Fruit fly (Drosophila melanogaster) whole organism, embryonic: Measurements from ENCODE around the gene Prosbeta4R1.

Experiments
- Antp ChIP-seq: fragments of 200-800 bp; sonication (Bioruptor generic); optimal IDR thresholded peaks from 3 replicates; lab custom pipeline; 2016; ENCODE audit warnings: missing biosample characterization, missing genetic modification characterization
- CG10321 ChIP-seq: fragments of 200-800 bp; sonication (Bioruptor generic); IDR thresholded peaks from 2 replicates; pipeline ENCODE4 v1.3.6; 2022; ENCODE audit warnings: missing biosample characterization, missing genetic modification characterization
- CG10366 ChIP-seq: fragments of 200-800 bp; sonication (Bioruptor generic); IDR thresholded peaks from 2 replicates; pipeline ENCODE4 v1.3.6; 2022; ENCODE audit warnings: missing biosample characterization, missing genetic modification characterization
- CG11504 ChIP-seq: fragments of 200-800 bp; sonication (Bioruptor generic); optimal IDR thresholded peaks from 3 replicates; lab custom pipeline; 2019; ENCODE audit warnings: missing biosample characterization, mild to moderate bottlenecking, missing genetic modification characterization, moderate library complexity
- CG11723 ChIP-seq: fragments of 200-800 bp; sonication (Bioruptor generic); optimal IDR thresholded peaks from 2 replicates; lab custom pipeline; 2017; ENCODE audit warnings: missing biosample characterization, mild to moderate bottlenecking, missing genetic modification characterization
- CG13123 ChIP-seq: fragments of 200-800 bp; sonication (Bioruptor generic); optimal IDR thresholded peaks from 2 replicates; lab custom pipeline; 2016; ENCODE audit warnings: missing biosample characterization, missing genetic modification characterization
- CG14441 ChIP-seq: fragments of 200-800 bp; sonication (Bioruptor generic); IDR thresholded peaks from 2 replicates; pipeline ENCODE4 v1.3.6; 2022; ENCODE audit warnings: missing biosample characterization, missing genetic modification characterization
- CG15479 ChIP-seq: fragments of 200-800 bp; sonication (Bioruptor generic); optimal IDR thresholded peaks from 3 replicates; lab custom pipeline; 2019; ENCODE audit warnings: missing biosample characterization, mild to moderate bottlenecking, missing genetic modification characterization, moderate library complexity
- CG17385 ChIP-seq: fragments of 200-800 bp; sonication (Bioruptor generic); optimal IDR thresholded peaks from 3 replicates; lab custom pipeline; 2018; ENCODE audit warnings: missing biosample characterization, mild to moderate bottlenecking, missing genetic modification characterization
- CG31224 ChIP-seq: fragments of 200-800 bp; sonication (Bioruptor generic); IDR thresholded peaks from 2 replicates; pipeline ENCODE4 v1.3.6; 2022; ENCODE audit warnings: missing biosample characterization, missing genetic modification characterization
- CG34224 ChIP-seq: fragments of 200-800 bp; sonication (Bioruptor generic); IDR thresholded peaks from 3 replicates; pipeline ENCODE4 v1.3.6; 2022; ENCODE audit warnings: missing biosample characterization, missing genetic modification characterization; ENCODE audit not compliant: partially characterized antibody
- CG3995 ChIP-seq: fragments of 200-800 bp; sonication (Bioruptor generic); optimal IDR thresholded peaks from 3 replicates; lab custom pipeline; 2016; ENCODE audit warnings: missing biosample characterization, missing genetic modification characterization
- CG4820 ChIP-seq: fragments of 200-800 bp; sonication (Bioruptor generic); optimal IDR thresholded peaks from 3 replicates; lab custom pipeline; 2016; ENCODE audit warnings: missing biosample characterization, missing genetic modification characterization
- CG6175 ChIP-seq: fragments of 200-800 bp; sonication (Bioruptor generic); IDR thresholded peaks from 3 replicates; pipeline ENCODE4 v1.3.6; 2022; ENCODE audit warnings: missing biosample characterization, missing genetic modification characterization
- CG6272 ChIP-seq: fragments of 200-800 bp; sonication (Bioruptor generic); IDR thresholded peaks from 2 replicates; pipeline ENCODE4 v1.3.6; 2022; ENCODE audit warnings: missing biosample characterization, missing genetic modification characterization
- CG6854 ChIP-seq: fragments of 200-800 bp; sonication (Bioruptor generic); optimal IDR thresholded peaks from 3 replicates; lab custom pipeline; 2017; ENCODE audit warnings: missing biosample characterization, mild to moderate bottlenecking, missing genetic modification characterization
- CG7372 ChIP-seq: fragments of 200-800 bp; sonication (Bioruptor generic); IDR thresholded peaks from 2 replicates; pipeline ENCODE4 v1.3.6; 2022; ENCODE audit warnings: missing biosample characterization, missing genetic modification characterization
- CoRest ChIP-seq: fragments of 200-800 bp; sonication (Bioruptor generic); optimal IDR thresholded peaks from 3 replicates; lab custom pipeline; 2018; ENCODE audit warnings: missing biosample characterization, mild to moderate bottlenecking, missing genetic modification characterization, moderate library complexity
- CrebB ChIP-seq: fragments of 200-800 bp; sonication (Bioruptor generic); optimal IDR thresholded peaks from 3 replicates; lab custom pipeline; 2018; ENCODE audit warnings: missing biosample characterization, mild to moderate bottlenecking, missing genetic modification characterization
- D19B ChIP-seq: fragments of 200-800 bp; sonication (Bioruptor generic); optimal IDR thresholded peaks from 2 replicates; lab custom pipeline; 2017; ENCODE audit warnings: missing biosample characterization, mild to moderate bottlenecking, missing genetic modification characterization
- Dek ChIP-seq: fragments of 200-800 bp; sonication (Bioruptor generic); optimal IDR thresholded peaks from 3 replicates; lab custom pipeline; 2019; ENCODE audit warnings: missing biosample characterization, mild to moderate bottlenecking, missing genetic modification characterization, moderate library complexity
- Dll ChIP-seq: fragments of 200-800 bp; sonication (Bioruptor generic); IDR thresholded peaks from 4 replicates; pipeline ENCODE4 v1.3.6; 2022; ENCODE audit warnings: missing biosample characterization, missing genetic modification characterization; ENCODE audit not compliant: partially characterized antibody
- Doc3 ChIP-seq: fragments of 200-800 bp; sonication (Bioruptor generic); IDR thresholded peaks from 3 replicates; pipeline ENCODE4 v1.3.6; 2022; ENCODE audit warnings: missing biosample characterization, missing genetic modification characterization; ENCODE audit not compliant: partially characterized antibody
- Elba2 ChIP-seq: fragments of 200-800 bp; sonication (Bioruptor generic); optimal IDR thresholded peaks from 3 replicates; lab custom pipeline; 2016; ENCODE audit warnings: missing biosample characterization, missing genetic modification characterization
- HLH54F ChIP-seq: fragments of 200-800 bp; sonication (Bioruptor generic); optimal IDR thresholded peaks from 3 replicates; lab custom pipeline; 2016; ENCODE audit warnings: missing biosample characterization, missing genetic modification characterization
- Hey ChIP-seq: fragments of 200-800 bp; sonication (Bioruptor generic); optimal IDR thresholded peaks from 3 replicates; lab custom pipeline; 2018; ENCODE audit warnings: missing biosample characterization, mild to moderate bottlenecking, missing genetic modification characterization
- Hmr ChIP-seq: fragments of 200-800 bp; sonication (Bioruptor generic); optimal IDR thresholded peaks from 3 replicates; lab custom pipeline; 2017; ENCODE audit warnings: mild to moderate bottlenecking, missing biosample characterization, missing genetic modification reagents, missing genetic modification characterization
- Max ChIP-seq: fragments of 200-800 bp; sonication (Bioruptor generic); optimal IDR thresholded peaks from 2 replicates; lab custom pipeline; 2016; ENCODE audit warnings: missing biosample characterization, mild to moderate bottlenecking, missing genetic modification characterization
- PHDP ChIP-seq: fragments of 200-800 bp; sonication (Bioruptor generic); optimal IDR thresholded peaks from 3 replicates; lab custom pipeline; 2018; ENCODE audit warnings: missing biosample characterization, mild to moderate bottlenecking, missing genetic modification characterization, moderate library complexity
- Sry-δ ChIP-seq: fragments of 200-800 bp; sonication (Bioruptor generic); optimal IDR thresholded peaks from 2 replicates; lab custom pipeline; 2016; ENCODE audit warnings: missing biosample characterization, missing genetic modification characterization
- ap ChIP-seq: fragments of 200-800 bp; sonication (Bioruptor generic); IDR thresholded peaks from 2 replicates; pipeline ENCODE4 v1.3.6; 2022; ENCODE audit warnings: missing biosample characterization, missing genetic modification characterization
- ash1 ChIP-seq: fragments of 200-800 bp; sonication (Bioruptor generic); optimal IDR thresholded peaks from 2 replicates; lab custom pipeline; 2018; ENCODE audit warnings: missing biosample characterization, mild to moderate bottlenecking, missing genetic modification characterization
- caup ChIP-seq: fragments of 200-800 bp; sonication (Bioruptor generic); optimal IDR thresholded peaks from 3 replicates; lab custom pipeline; 2017; ENCODE audit warnings: missing biosample characterization, mild to moderate bottlenecking, missing genetic modification characterization, moderate library complexity; ENCODE audit not compliant: severe bottlenecking
- da ChIP-seq: fragments of 200-800 bp; sonication (Bioruptor generic); optimal IDR thresholded peaks from 2 replicates; lab custom pipeline; 2016; ENCODE audit warnings: missing biosample characterization, missing genetic modification characterization
- danr ChIP-seq: fragments of 200-800 bp; sonication (Bioruptor generic); IDR thresholded peaks from 2 replicates; pipeline ENCODE4 v1.3.6; 2022; ENCODE audit warnings: missing biosample characterization, missing genetic modification characterization
- esg ChIP-seq: fragments of 200-800 bp; sonication (Bioruptor generic); conservative IDR thresholded peaks from 2 replicates; pipeline ENCODE4 v1.3.6; 2022; ENCODE audit warnings: missing biosample characterization, missing genetic modification characterization
- fd64A ChIP-seq: fragments of 200-800 bp; sonication (Bioruptor generic); optimal IDR thresholded peaks from 3 replicates; lab custom pipeline; 2018; ENCODE audit warnings: missing biosample characterization, mild to moderate bottlenecking, missing genetic modification characterization
- grau ChIP-seq: fragments of 200-800 bp; optimal IDR thresholded peaks from 3 replicates; lab custom pipeline; 2019; ENCODE audit warnings: missing biosample characterization, mild to moderate bottlenecking, missing genetic modification characterization, moderate library complexity
- kay ChIP-seq: fragments of 200-800 bp; sonication (Bioruptor generic); optimal IDR thresholded peaks from 2 replicates; lab custom pipeline; 2016; ENCODE audit warnings: missing biosample characterization, missing genetic modification characterization
- lab ChIP-seq: fragments of 200-800 bp; sonication (Bioruptor generic); optimal IDR thresholded peaks from 3 replicates; lab custom pipeline; 2017; ENCODE audit warnings: missing biosample characterization, missing genetic modification characterization, mild to moderate bottlenecking, moderate library complexity, missing genetic modification reagents
- luna ChIP-seq: fragments of 200-800 bp; sonication (Bioruptor generic); optimal IDR thresholded peaks from 2 replicates; lab custom pipeline; 2016; ENCODE audit warnings: missing biosample characterization, missing genetic modification characterization
- nerfin-1 ChIP-seq: fragments of 200-800 bp; sonication (Bioruptor generic); optimal IDR thresholded peaks from 3 replicates; lab custom pipeline; 2019; ENCODE audit warnings: missing biosample characterization, mild to moderate bottlenecking, missing genetic modification characterization, moderate library complexity
- phol ChIP-seq: fragments of 200-800 bp; sonication (Bioruptor generic); optimal IDR thresholded peaks from 3 replicates; lab custom pipeline; 2018; ENCODE audit warnings: missing biosample characterization, mild to moderate bottlenecking, missing genetic modification characterization, moderate library complexity
- rib ChIP-seq: fragments of 200-800 bp; sonication (Bioruptor generic); IDR thresholded peaks from 2 replicates; pipeline ENCODE4 v1.3.6; 2022; ENCODE audit warnings: missing biosample characterization, missing genetic modification characterization
- run ChIP-seq: fragments of 200-800 bp; sonication (Bioruptor generic); optimal IDR thresholded peaks from 3 replicates; lab custom pipeline; 2018; ENCODE audit warnings: missing biosample characterization, mild to moderate bottlenecking, missing genetic modification characterization
- shn ChIP-seq: fragments of 200-800 bp; sonication (Bioruptor generic); optimal IDR thresholded peaks from 3 replicates; lab custom pipeline; 2016; ENCODE audit warnings: missing biosample characterization, missing genetic modification characterization
- sima ChIP-seq: fragments of 200-800 bp; sonication (Bioruptor generic); optimal IDR thresholded peaks from 2 replicates; lab custom pipeline; 2016; ENCODE audit warnings: missing biosample characterization, missing genetic modification characterization
- slbo ChIP-seq: fragments of 200-800 bp; sonication (Bioruptor generic); IDR thresholded peaks from 2 replicates; pipeline ENCODE4 v1.3.6; 2022; ENCODE audit warnings: missing biosample characterization, missing genetic modification characterization
- tio ChIP-seq: fragments of 200-800 bp; sonication (Bioruptor generic); optimal IDR thresholded peaks from 2 replicates; lab custom pipeline; 2017; ENCODE audit warnings: missing biosample characterization, missing genetic modification characterization, inconsistent platforms
- vnd ChIP-seq: fragments of 200-800 bp; sonication (Bioruptor generic); IDR thresholded peaks from 3 replicates; pipeline ENCODE4 v1.3.6; 2022; ENCODE audit warnings: missing biosample characterization, missing genetic modification characterization; ENCODE audit not compliant: partially characterized antibody
- z ChIP-seq: fragments of 200-800 bp; sonication (Bioruptor generic); IDR thresholded peaks from 3 replicates; pipeline ENCODE4 v1.3.6; 2022; ENCODE audit warnings: missing biosample characterization, missing genetic modification characterization

The Prosbeta4R1 gene

DNA sequence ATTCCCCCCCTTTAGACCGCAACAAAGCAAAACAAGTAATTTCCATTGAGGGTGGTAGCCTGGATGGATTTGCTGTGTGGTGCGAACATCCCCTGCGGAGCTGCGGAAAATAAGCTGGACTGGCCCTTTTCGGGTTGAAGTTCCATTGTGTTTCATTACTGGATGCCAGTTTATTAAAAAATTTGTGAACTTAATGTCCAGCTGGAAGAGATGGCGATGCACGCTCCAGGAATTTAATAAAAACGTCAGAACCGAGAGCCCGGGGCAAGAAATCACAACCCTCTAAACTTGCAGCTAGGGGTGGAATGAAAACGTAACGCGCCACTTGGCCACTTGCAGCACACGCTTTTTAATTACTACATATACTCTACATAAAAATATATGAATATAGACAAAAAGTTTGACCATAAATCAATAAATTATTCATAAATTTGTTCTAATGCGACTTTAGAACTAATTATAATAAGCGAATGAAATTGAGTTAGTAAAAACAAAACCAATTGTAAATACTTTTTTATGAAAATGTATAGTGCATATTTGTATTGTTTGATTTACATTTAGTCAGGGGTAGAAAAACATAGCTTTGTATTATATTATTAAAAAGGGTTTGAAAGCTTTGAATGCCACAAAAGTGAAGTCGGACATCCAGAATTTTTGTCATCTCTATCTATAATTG lies 16.4 kb upstream of the Prosbeta4R1 start (continued):
- TF ChIP-seq PHDP = peak; percentile 42
- no peak for TF ChIP-seq z (GFP tag; lab: Robert Waterston, UW)
- no peak for TF ChIP-seq CG4820 (GFP tag; lab: Kevin White, UChicago)
- no peak for TF ChIP-seq Dek (tag; lab: Kevin White, UChicago)
- TF ChIP-seq shn = no peak
- no peak for TF ChIP-seq D19B
- TF ChIP-seq Antp (GFP tag; lab: Kevin White, UChicago) = no peak
- TF ChIP-seq run (tag; lab: Kevin White, UChicago) = peak; percentile 3
- TF ChIP-seq Dll (GFP tag; lab: Robert Waterston, UW) = no peak
- no peak for TF ChIP-seq luna (GFP tag; lab: Kevin White, UChicago)
- no peak for TF ChIP-seq CG3995 (GFP tag; lab: Kevin White, UChicago)
- TF ChIP-seq caup = no peak
- peak; percentile 38 for TF ChIP-seq CoRest (tag; lab: Kevin White, UChicago)
- TF ChIP-seq esg = no peak
- TF ChIP-seq CrebB = no peak
- no peak for TF ChIP-seq danr (GFP tag; lab: Robert Waterston, UW)
- TF ChIP-seq CG13123 (GFP tag; lab: Kevin White, UChicago) = no peak
- no peak for TF ChIP-seq lab (GFP tag; lab: Kevin White, UChicago)
- TF ChIP-seq fd64A (GFP tag; lab: Kevin White, UChicago) = no peak
- no peak for TF ChIP-seq vnd (GFP tag; lab: Robert Waterston, UW)
- TF ChIP-seq CG6175 (GFP tag; lab: Robert Waterston, UW) = no peak
- no peak for TF ChIP-seq Doc3 (GFP tag; lab: Robert Waterston, UW)
- TF ChIP-seq CG31224 = no peak
- TF ChIP-seq HLH54F = no peak
- peak; percentile 41 for TF ChIP-seq grau
- TF ChIP-seq CG11504 = peak; percentile 58
- no peak for TF ChIP-seq slbo (GFP tag; lab: Robert Waterston, UW)
- no peak for TF ChIP-seq Hmr (GFP tag; lab: Kevin White, UChicago)
- TF ChIP-seq CG10321 (GFP tag; lab: Robert Waterston, UW) = no peak
- no peak for TF ChIP-seq Max (GFP tag; lab: Kevin White, UChicago)
- TF ChIP-seq phol (tag; lab: Kevin White, UChicago) = no peak
- no peak for TF ChIP-seq CG14441 (GFP tag; lab: Robert Waterston, UW)
- no peak for TF ChIP-seq Sry-δ (GFP tag; lab: Kevin White, UChicago)
- TF ChIP-seq CG10366 (GFP tag; lab: Robert Waterston, UW) = no peak
- peak; percentile 12 for TF ChIP-seq CG17385
- TF ChIP-seq CG6854 (GFP tag; lab: Kevin White, UChicago) = no peak
- TF ChIP-seq Hey (tag; lab: Kevin White, UChicago) = peak; percentile 21
- no peak for TF ChIP-seq da (GFP tag; lab: Kevin White, UChicago)
- TF ChIP-seq rib (GFP tag; lab: Robert Waterston, UW) = no peak
- TF ChIP-seq kay (GFP tag; lab: Kevin White, UChicago) = no peak
- no peak for TF ChIP-seq CG7372
- no peak for TF ChIP-seq CG11723 (GFP tag; lab: Kevin White, UChicago)
- TF ChIP-seq Elba2 (GFP tag; lab: Kevin White, UChicago) = no peak
- TF ChIP-seq ash1 (GFP tag; lab: Kevin White, UChicago) = no peak
- TF ChIP-seq sima (GFP tag; lab: Kevin White, UChicago) = no peak
- TF ChIP-seq nerfin-1 (tag; lab: Kevin White, UChicago) = peak; percentile 60
- TF ChIP-seq tio = no peak
- TF ChIP-seq CG6272 (GFP tag; lab: Robert Waterston, UW) = no peak
- TF ChIP-seq ap (GFP tag; lab: Robert Waterston, UW) = no peak
- no peak for TF ChIP-seq CG34224 (GFP tag; lab: Robert Waterston, UW)
- no peak for TF ChIP-seq CG15479 (GFP tag; lab: Kevin White, UChicago)
